Worm (Caenorhabditis elegans): ENCODE measurements around the gene acl-7.

DNA sequence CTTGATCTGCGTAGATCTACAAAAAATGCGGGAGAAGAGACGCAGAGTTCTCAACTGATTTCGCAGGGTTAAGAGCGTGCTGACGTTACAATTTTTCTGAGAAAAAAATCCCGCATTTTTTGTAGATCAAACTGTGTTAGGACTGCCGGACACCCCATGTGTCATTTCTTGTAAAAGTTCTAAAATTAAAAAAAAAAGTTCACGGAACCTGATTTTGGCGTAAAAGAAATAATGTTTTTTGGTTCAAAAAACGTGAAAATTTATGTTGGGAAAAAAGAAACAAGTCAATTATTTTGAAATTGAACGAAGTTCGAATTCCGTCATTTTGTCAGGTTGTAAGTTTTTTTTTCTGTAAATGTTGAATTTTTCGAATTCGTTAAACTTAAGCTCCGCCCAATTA is 39.9 kb downstream of the acl-7 start, which contains the start of gene Y46G5A.34:
- TF ChIP-seq pha-4 (tag; optimal IDR thresholded peaks at IDR 0.05) = no peak
- TF ChIP-seq madf-8 (GFP tag; conservative IDR thresholded peaks at IDR 0.05) = no peak
- no peak for TF ChIP-seq mxl-1 (tag; optimal IDR thresholded peaks at IDR 0.05)
- TF ChIP-seq lin-40 (tag; optimal IDR thresholded peaks at IDR 0.05) = no peak
- TF ChIP-seq unc-130 (GFP tag; optimal IDR thresholded peaks at IDR 0.05) = no peak
- TF ChIP-seq hmg-1.2 (GFP tag; IDR thresholded peaks at IDR 0.05) = no peak
- no peak for TF ChIP-seq him-1 (tag; optimal IDR thresholded peaks at IDR 0.05)
- no peak for TF ChIP-seq let-526 (GFP tag; IDR thresholded peaks at IDR 0.05)
- no peak for TF ChIP-seq sdz-38 (tag; optimal IDR thresholded peaks at IDR 0.05)
- TF ChIP-seq ztf-25 (GFP tag; IDR thresholded peaks at IDR 0.05) = no peak
- no peak for TF ChIP-seq hsf-1 (GFP tag; IDR thresholded peaks at IDR 0.05)
- no peak for TF ChIP-seq ceh-100 (GFP tag; IDR thresholded peaks at IDR 0.05)
